Fruit fly (Drosophila melanogaster): Measurements from ENCODE around the gene Gmppb.

DNA sequence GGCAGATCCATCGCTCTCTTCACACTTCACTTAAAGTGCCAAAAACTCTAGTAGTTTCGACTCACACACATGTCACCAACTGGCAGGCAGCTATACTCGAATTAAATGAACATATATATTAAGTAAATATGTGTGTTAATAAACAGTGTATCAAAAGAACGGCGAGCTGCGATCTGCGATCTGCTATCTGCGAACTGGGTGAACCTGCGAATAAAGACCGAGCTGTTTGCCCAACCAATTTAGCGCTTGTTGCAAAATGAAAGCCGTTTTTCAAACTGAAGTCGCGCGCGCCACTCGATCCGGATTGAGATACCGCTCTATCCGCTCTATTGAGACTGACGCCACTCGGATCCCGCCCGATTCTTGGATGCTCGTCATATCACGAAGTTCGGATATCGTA lies 38.1 kb upstream of the Gmppb start, which contains the start of gene CG44098:
- TF ChIP-seq kay (GFP tag; ENCODE audit: borderline replicate concordance) (no peak), Crg-1 (GFP tag; optimal IDR thresholded peaks at IDR 0.05) (no peak), bab1 (GFP tag; optimal IDR thresholded peaks at IDR 0.05) (no peak), CG7045 (GFP tag; optimal IDR thresholded peaks at IDR 0.05) (no peak), Hr96 (GFP tag; optimal IDR thresholded peaks at IDR 0.05) (no peak), CG1620 (GFP tag; optimal IDR thresholded peaks at IDR 0.05) (no peak)
